Fruit fly (Drosophila melanogaster) whole organism, embryonic: ENCODE data around the gene CG14459.
A peak's percentile ranks its signal among the peaks of the same experiment; 100 is the strongest.

Experiments
- Adf1 ChIP-seq: fragments of 200-800 bp; sonication (Bioruptor generic); IDR thresholded peaks from 2 replicates; pipeline ENCODE4 v1.3.6; 2022; ENCODE audit warnings: missing biosample characterization, missing genetic modification characterization
- Bdp1 ChIP-seq: fragments of 200-800 bp; sonication (Bioruptor generic); optimal IDR thresholded peaks from 3 replicates; lab custom pipeline; 2016; ENCODE audit warnings: missing biosample characterization, missing genetic modification characterization
- CG1233 ChIP-seq: fragments of 200-800 bp; sonication (Bioruptor generic); optimal IDR thresholded peaks from 4 replicates; lab custom pipeline; 2018; ENCODE audit warnings: missing biosample characterization, mild to moderate bottlenecking, missing genetic modification characterization
- CG13424 ChIP-seq: fragments of 200-800 bp; sonication (Bioruptor generic); optimal IDR thresholded peaks from 2 replicates; lab custom pipeline; 2019; ENCODE audit warnings: missing biosample characterization, mild to moderate bottlenecking, missing genetic modification characterization, moderate library complexity
- CG14965 ChIP-seq: fragments of 200-800 bp; sonication (Bioruptor generic); optimal IDR thresholded peaks from 2 replicates; lab custom pipeline; 2016; ENCODE audit warnings: missing biosample characterization, missing genetic modification characterization, borderline replicate concordance
- CG1529 ChIP-seq: fragments of 200-800 bp; sonication (Bioruptor generic); optimal IDR thresholded peaks from 3 replicates; lab custom pipeline; 2018; ENCODE audit warnings: missing biosample characterization, missing genetic modification characterization
- CG16779 ChIP-seq: fragments of 200-800 bp; sonication (Bioruptor generic); IDR thresholded peaks from 2 replicates; pipeline ENCODE4 v1.3.6; 2022; ENCODE audit warnings: missing biosample characterization, missing genetic modification characterization
- CG17612 ChIP-seq: fragments of 200-800 bp; sonication (Bioruptor generic); IDR thresholded peaks from 2 replicates; pipeline ENCODE4 v1.3.6; 2022; ENCODE audit warnings: missing biosample characterization, missing genetic modification characterization
- CG18599 ChIP-seq: fragments of 200-800 bp; sonication (Bioruptor generic); optimal IDR thresholded peaks from 3 replicates; lab custom pipeline; 2017; ENCODE audit warnings: missing biosample characterization, missing genetic modification characterization, mild to moderate bottlenecking, moderate library complexity, missing genetic modification reagents
- CG2875 ChIP-seq: fragments of 200-800 bp; sonication (Bioruptor generic); optimal IDR thresholded peaks from 2 replicates; lab custom pipeline; 2017; ENCODE audit warnings: missing biosample characterization, mild to moderate bottlenecking, missing genetic modification characterization, missing genetic modification reagents
- CG31441 ChIP-seq: fragments of 200-800 bp; sonication (Bioruptor generic); IDR thresholded peaks from 2 replicates; pipeline ENCODE4 v1.3.6; 2022; ENCODE audit warnings: missing biosample characterization, missing genetic modification characterization
- CG32772 ChIP-seq: fragments of 200-800 bp; sonication (Bioruptor generic); IDR thresholded peaks from 2 replicates; pipeline ENCODE4 v1.3.6; 2022; ENCODE audit warnings: missing biosample characterization, missing genetic modification characterization
- CG3847 ChIP-seq: fragments of 200-800 bp; sonication (Bioruptor generic); IDR thresholded peaks from 2 replicates; pipeline ENCODE4 v1.3.6; 2022; ENCODE audit warnings: missing biosample characterization, missing genetic modification characterization
- CG4820 ChIP-seq: fragments of 200-800 bp; sonication (Bioruptor generic); optimal IDR thresholded peaks from 3 replicates; lab custom pipeline; 2016; ENCODE audit warnings: missing biosample characterization, missing genetic modification characterization
- CG4854 ChIP-seq: fragments of 200-800 bp; sonication (Bioruptor generic); optimal IDR thresholded peaks from 2 replicates; lab custom pipeline; 2016; ENCODE audit warnings: missing biosample characterization, missing genetic modification characterization, inconsistent platforms
- CG6689 ChIP-seq: fragments of 200-800 bp; sonication (Bioruptor generic); IDR thresholded peaks from 2 replicates; pipeline ENCODE4 v1.3.6; 2022; ENCODE audit warnings: missing biosample characterization, missing genetic modification characterization
- CG8290 ChIP-seq, 3 experiments: fragments of 200-800 bp; sonication (Bioruptor generic); optimal IDR thresholded peaks; 2 replicates each; lab custom pipeline; 2016 to 2019; ENCODE audit warnings: missing biosample characterization in 3 of 3, missing genetic modification characterization in 3 of 3, mild to moderate bottlenecking in 2 of 3, moderate library complexity in 1 of 3
- D19A ChIP-seq: fragments of 200-800 bp; optimal IDR thresholded peaks from 3 replicates; lab custom pipeline; 2019; ENCODE audit warnings: missing biosample characterization, mild to moderate bottlenecking, missing genetic modification characterization, moderate library complexity
- Deaf1 ChIP-seq: fragments of 200-800 bp; optimal IDR thresholded peaks from 3 replicates; lab custom pipeline; 2019; ENCODE audit warnings: missing biosample characterization, mild to moderate bottlenecking, missing genetic modification characterization, moderate library complexity
- Dek ChIP-seq: fragments of 200-800 bp; sonication (Bioruptor generic); optimal IDR thresholded peaks from 3 replicates; lab custom pipeline; 2019; ENCODE audit warnings: missing biosample characterization, mild to moderate bottlenecking, missing genetic modification characterization, moderate library complexity
- Doc2 ChIP-seq: fragments of 200-800 bp; sonication (Bioruptor generic); IDR thresholded peaks from 2 replicates; pipeline ENCODE4 v1.3.6; 2022; ENCODE audit warnings: missing biosample characterization, missing genetic modification characterization
- Dref ChIP-seq: fragments of 200-800 bp; sonication (Bioruptor generic); IDR thresholded peaks from 2 replicates; pipeline ENCODE4 v1.3.6; 2022; ENCODE audit warnings: missing biosample characterization, missing genetic modification characterization
- Fer1 ChIP-seq: fragments of 200-800 bp; sonication (Bioruptor generic); optimal IDR thresholded peaks from 2 replicates; lab custom pipeline; 2017; ENCODE audit warnings: missing biosample characterization, mild to moderate bottlenecking, missing genetic modification characterization
- Mad ChIP-seq: fragments of 200-800 bp; sonication (Bioruptor generic); optimal IDR thresholded peaks from 2 replicates; lab custom pipeline; 2016; ENCODE audit warnings: missing biosample characterization, missing genetic modification characterization
- Nf-YB ChIP-seq: fragments of 200-800 bp; sonication (Bioruptor generic); optimal IDR thresholded peaks from 3 replicates; lab custom pipeline; 2019; ENCODE audit warnings: missing biosample characterization, mild to moderate bottlenecking, missing genetic modification characterization, moderate library complexity
- Six4 ChIP-seq: fragments of 200-800 bp; sonication (Bioruptor generic); optimal IDR thresholded peaks from 2 replicates; lab custom pipeline; 2016; ENCODE audit warnings: missing biosample characterization, missing genetic modification characterization
- Trl ChIP-seq, 3 experiments: fragments of >200 bp in 2 of 3; fragments of 200-800 bp in 1 of 3; sonication (Bioruptor generic) in 1 of 3; optimal IDR thresholded peaks; 2 replicates in 1 of 3; 3 replicates in 2 of 3; lab custom pipeline; 2016 to 2017; ENCODE audit warnings: missing biosample characterization in 1 of 3, missing genetic modification characterization in 1 of 3
- al ChIP-seq: fragments of 200-800 bp; sonication (Bioruptor generic); IDR thresholded peaks from 2 replicates; pipeline ENCODE4 v1.3.6; 2022; ENCODE audit warnings: missing biosample characterization, missing genetic modification characterization
- bab2 ChIP-seq: fragments of 200-800 bp; sonication (Bioruptor generic); optimal IDR thresholded peaks from 2 replicates; lab custom pipeline; 2016; ENCODE audit warnings: missing biosample characterization, missing genetic modification characterization
- bsh ChIP-seq, 2 experiments: fragments of 200-800 bp; sonication (Bioruptor generic); optimal IDR thresholded peaks; 2 replicates each; lab custom pipeline; 2017 to 2018; ENCODE audit warnings: mild to moderate bottlenecking in 2 of 2, missing biosample characterization in 2 of 2, missing genetic modification characterization in 2 of 2, moderate library complexity in 1 of 2
- chm ChIP-seq: fragments of 200-800 bp; sonication (Bioruptor generic); IDR thresholded peaks from 2 replicates; pipeline ENCODE4 v1.3.6; 2022; ENCODE audit warnings: missing biosample characterization, missing genetic modification characterization
- gro ChIP-seq: fragments of 200-800 bp; sonication (Bioruptor generic); optimal IDR thresholded peaks from 2 replicates; lab custom pipeline; 2016; ENCODE audit warnings: missing biosample characterization, missing genetic modification characterization
- hb ChIP-seq: fragments of 200-800 bp; sonication (Bioruptor generic); IDR thresholded peaks from 3 replicates; pipeline ENCODE4 v1.3.6; 2022; ENCODE audit warnings: missing biosample characterization, missing genetic modification characterization; ENCODE audit not compliant: partially characterized antibody
- insv ChIP-seq, 2 experiments: fragments of 200-800 bp; sonication (Bioruptor generic); optimal IDR thresholded peaks; 3 replicates each; lab custom pipeline; 2016 to 2018; ENCODE audit warnings: missing biosample characterization in 2 of 2, missing genetic modification characterization in 2 of 2
- nom ChIP-seq: fragments of 200-800 bp; sonication (Bioruptor generic); optimal IDR thresholded peaks from 2 replicates; lab custom pipeline; 2017; ENCODE audit warnings: missing biosample characterization, missing genetic modification characterization, mild to moderate bottlenecking, moderate library complexity, missing genetic modification reagents
- pb ChIP-seq: fragments of 200-800 bp; sonication (Bioruptor generic); optimal IDR thresholded peaks from 3 replicates; lab custom pipeline; 2016; ENCODE audit warnings: missing biosample characterization, missing genetic modification characterization
- pfk ChIP-seq: fragments of 200-800 bp; sonication (Bioruptor generic); optimal IDR thresholded peaks from 2 replicates; lab custom pipeline; 2018; ENCODE audit warnings: missing biosample characterization, mild to moderate bottlenecking, missing genetic modification characterization, moderate library complexity
- pum ChIP-seq: fragments of 200-800 bp; sonication (Bioruptor generic); optimal IDR thresholded peaks from 2 replicates; lab custom pipeline; 2016; ENCODE audit warnings: missing biosample characterization, missing genetic modification characterization
- scrt ChIP-seq: fragments of 200-800 bp; sonication (Bioruptor generic); optimal IDR thresholded peaks from 2 replicates; lab custom pipeline; 2018; ENCODE audit warnings: missing biosample characterization, mild to moderate bottlenecking, missing genetic modification characterization, moderate library complexity
- sd ChIP-seq: fragments of 200-800 bp; sonication (Bioruptor generic); optimal IDR thresholded peaks from 3 replicates; lab custom pipeline; 2018; ENCODE audit warnings: missing biosample characterization, mild to moderate bottlenecking, missing genetic modification characterization, moderate library complexity
- sens ChIP-seq: fragments of 200-800 bp; sonication (Bioruptor generic); peaks from one replicate; lab custom pipeline; 2016; ENCODE audit warnings: missing biosample characterization, missing genetic modification characterization
- sug ChIP-seq: fragments of 200-800 bp; optimal IDR thresholded peaks from 2 replicates; lab custom pipeline; 2019; ENCODE audit warnings: missing biosample characterization, mild to moderate bottlenecking, missing genetic modification characterization, moderate library complexity
- tll ChIP-seq, 2 experiments: fragments of 200-800 bp in 1 of 2; fragments of >200 bp in 1 of 2; sonication (Bioruptor generic) in 1 of 2; optimal IDR thresholded peaks; 2 replicates each; lab custom pipeline; 2017 to 2019; ENCODE audit warnings: missing biosample characterization in 2 of 2, missing genetic modification characterization in 2 of 2, mild to moderate bottlenecking in 1 of 2, moderate library complexity in 1 of 2
- trh ChIP-seq: fragments of 200-800 bp; sonication (Bioruptor generic); optimal IDR thresholded peaks from 2 replicates; lab custom pipeline; 2016; ENCODE audit warnings: missing biosample characterization, missing genetic modification characterization

Gene CG14459

DNA sequence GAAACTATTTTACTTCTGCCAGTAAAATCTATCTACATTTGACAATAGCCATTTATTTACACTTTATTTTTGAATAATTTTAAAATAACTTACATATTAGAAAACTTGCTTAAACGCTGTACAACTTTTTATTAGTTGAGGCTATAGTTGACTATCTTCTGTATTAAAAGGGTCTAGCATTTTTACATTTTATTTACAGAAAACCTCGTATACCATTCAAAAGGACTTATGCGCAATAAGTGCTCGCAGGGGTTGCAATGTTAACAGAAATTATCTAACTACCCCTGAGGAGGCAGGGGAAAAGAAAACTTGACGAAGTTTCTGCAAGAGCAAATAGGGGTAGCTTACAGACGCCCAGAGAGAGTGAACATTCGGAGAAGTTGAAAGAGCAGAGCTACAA is 65.4 kb downstream of the CG14459 start:
- no peak for TF ChIP-seq CG31441 (GFP tag; lab: Robert Waterston, UW)
- TF ChIP-seq Trl (optimal IDR thresholded peaks at IDR 0.05; lab: Kevin White, UChicago) = peak; percentile 17 to 31
- TF ChIP-seq Trl (GFP tag; optimal IDR thresholded peaks at IDR 0.05; lab: Kevin White, UChicago) = no peak

DNA sequence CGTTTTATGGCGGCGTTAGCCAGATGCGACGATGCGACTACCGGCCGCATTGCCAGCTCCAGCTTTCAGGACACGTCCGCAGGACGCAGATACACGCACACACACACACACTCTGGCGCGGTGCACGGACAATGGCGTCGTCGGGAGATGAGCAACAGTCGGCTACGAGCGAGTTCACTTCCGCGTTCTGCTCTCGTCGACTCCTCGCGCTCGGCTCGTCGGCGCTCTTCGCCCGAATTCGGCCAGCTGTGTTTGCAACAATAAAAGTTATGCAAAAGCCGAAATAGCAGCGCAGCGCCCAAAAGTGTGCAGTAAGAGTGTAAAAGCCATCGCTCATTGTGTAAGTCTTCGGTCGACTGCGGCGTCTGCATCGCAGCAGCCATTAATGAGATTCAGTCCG is 66.0 kb downstream of the CG14459 start:
- TF ChIP-seq CG2875 (GFP tag; lab: Kevin White, UChicago) (no peak), bsh (GFP tag; optimal IDR thresholded peaks at IDR 0.05; lab: Kevin White, UChicago) (no peak), sug (tag; lab: Kevin White, UChicago) (no peak), CG32772 (GFP tag; lab: Robert Waterston, UW) (no peak), nom (GFP tag; lab: Kevin White, UChicago) (no peak), bab2 (GFP tag; lab: Kevin White, UChicago) (no peak), D19A (no peak), scrt (peak; percentile 53), Fer1 (no peak), CG8290 (GFP tag; optimal IDR thresholded peaks at IDR 0.05; lab: Kevin White, UChicago) (no peak), CG8290 (tag; optimal IDR thresholded peaks at IDR 0.05; lab: Kevin White, UChicago) (no peak), Nf-YB (GFP tag; lab: Kevin White, UChicago) (no peak), Adf1 (GFP tag; lab: Robert Waterston, UW) (peak; percentile 46; the same call in 1 of the 2 replicates), Bdp1 (GFP tag; lab: Kevin White, UChicago) (no peak), CG18599 (no peak), pb (GFP tag; lab: Kevin White, UChicago) (no peak), CG3847 (GFP tag; lab: Robert Waterston, UW) (0 out of 2 replicates have a peak, but pooled peaks have one; percentile 6), pum (GFP tag; lab: Kevin White, UChicago) (no peak), insv (GFP tag; optimal IDR thresholded peaks at IDR 0.05; lab: Kevin White, UChicago) (no peak), CG1233 (no peak), CG14965 (GFP tag; lab: Kevin White, UChicago) (no peak), CG17612 (GFP tag; lab: Robert Waterston, UW) (no peak), Dref (GFP tag; lab: Robert Waterston, UW) (no peak), pfk (GFP tag; lab: Kevin White, UChicago) (no peak), Deaf1 (tag; lab: Kevin White, UChicago) (peak; percentile 87), sd (tag; lab: Kevin White, UChicago) (no peak), CG1529 (GFP tag; lab: Kevin White, UChicago) (no peak), al (no peak), CG4820 (GFP tag; lab: Kevin White, UChicago) (no peak), hb (no peak), CG4854 (GFP tag; lab: Kevin White, UChicago) (no peak)
- TF ChIP-seq, all 482 proteins: peak for 4

DNA sequence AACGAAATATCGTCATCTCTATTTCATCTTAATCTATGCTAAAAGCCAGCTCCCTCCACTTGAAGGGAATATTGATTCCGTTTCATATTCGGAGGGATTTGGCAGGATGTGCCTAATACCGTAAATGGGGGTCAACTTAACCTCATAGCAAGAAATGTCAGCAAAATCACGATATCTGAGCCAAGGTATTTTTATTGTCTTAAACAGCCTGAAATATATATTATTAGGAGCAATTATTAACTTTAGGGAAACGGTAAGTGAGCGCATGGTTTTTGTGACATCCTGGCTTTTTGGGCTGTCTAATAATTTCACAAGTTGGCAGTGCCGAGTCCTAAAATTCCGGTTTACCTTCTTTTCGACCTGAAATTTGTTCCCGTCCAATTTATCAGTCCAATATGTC is 87.8 kb downstream of the CG14459 start, which contains the start of gene Trxr2:
Gene Trxr2 (plus strand): TSS at position 301 of the 400 bp plus-strand sequence.
- TF ChIP-seq Dek (tag; lab: Kevin White, UChicago) (no peak), CG16779 (GFP tag; lab: Robert Waterston, UW) (no peak), trh (no peak), CG6689 (GFP tag; lab: Robert Waterston, UW) (no peak), gro (GFP tag; lab: Kevin White, UChicago) (no peak), CG13424 (tag; lab: Kevin White, UChicago) (no peak), Mad (GFP tag; lab: Kevin White, UChicago) (no peak), chm (no peak), sens (GFP tag; lab: Kevin White, UChicago) (no peak), Six4 (GFP tag; lab: Kevin White, UChicago) (no peak), tll (GFP tag; optimal IDR thresholded peaks at IDR 0.05; lab: Kevin White, UChicago) (no peak), Doc2 (GFP tag; lab: Robert Waterston, UW) (no peak)
- TF ChIP-seq, all 482 proteins: peak for 0
